Fruit fly (Drosophila melanogaster) ovary, adult (tissue): ENCODE measurements around the gene CG7924.

Experiments
- CG17801 ChIP-seq: fragments of 200-800 bp; optimal IDR thresholded peaks from 2 replicates; lab custom pipeline; 2019; ENCODE audit warnings: missing biosample characterization, mild to moderate bottlenecking, missing genetic modification characterization, moderate library complexity; ENCODE audit not compliant: partially characterized antibody

Gene CG7924

DNA sequence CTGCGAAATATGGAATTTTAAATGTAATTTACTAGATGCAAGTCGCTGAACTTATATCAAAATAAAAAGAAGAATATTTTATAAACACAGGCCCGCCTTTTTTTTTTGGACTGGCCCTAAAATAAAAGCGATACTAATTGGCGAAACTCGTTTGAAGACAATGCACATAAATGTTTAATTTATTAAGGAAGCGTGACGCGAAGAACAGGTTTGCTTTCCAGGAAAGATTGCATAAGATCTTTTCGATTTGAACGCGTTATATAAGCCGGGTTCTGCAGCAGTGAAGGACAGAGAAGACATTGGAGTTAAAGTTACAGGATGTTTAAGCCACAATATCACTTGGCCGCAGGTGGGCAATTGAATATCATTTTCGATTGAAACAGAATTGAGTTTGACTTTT, at the start of gene CG7924:
TSS of gene CG7924 (plus strand) at position 301 of the 400 bp plus-strand sequence.
- TF ChIP-seq CG17801 (GFP tag; lab: Kevin White, UChicago) = no peak

DNA sequence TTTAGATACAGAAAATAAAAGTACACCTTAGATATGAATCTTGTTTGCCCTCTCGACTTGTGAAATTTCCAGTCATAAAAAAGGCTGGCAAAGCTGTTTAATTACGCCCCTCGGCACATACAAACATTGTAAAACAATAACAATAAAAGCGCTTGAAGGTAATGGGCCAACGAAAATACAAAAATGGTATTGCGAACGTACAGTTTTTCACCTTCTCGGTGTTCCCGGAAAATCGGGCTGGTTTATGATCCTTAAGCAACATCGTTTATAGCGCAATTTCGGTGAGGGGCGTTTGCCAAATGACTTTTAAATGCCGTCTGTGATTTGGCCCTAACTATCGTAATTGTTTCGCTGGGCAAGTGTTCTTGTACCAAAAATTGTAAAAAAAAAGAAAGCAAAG, 48.2 kb upstream of the CG7924 start:
- TF ChIP-seq CG17801 (GFP tag; lab: Kevin White, UChicago) = no peak

DNA sequence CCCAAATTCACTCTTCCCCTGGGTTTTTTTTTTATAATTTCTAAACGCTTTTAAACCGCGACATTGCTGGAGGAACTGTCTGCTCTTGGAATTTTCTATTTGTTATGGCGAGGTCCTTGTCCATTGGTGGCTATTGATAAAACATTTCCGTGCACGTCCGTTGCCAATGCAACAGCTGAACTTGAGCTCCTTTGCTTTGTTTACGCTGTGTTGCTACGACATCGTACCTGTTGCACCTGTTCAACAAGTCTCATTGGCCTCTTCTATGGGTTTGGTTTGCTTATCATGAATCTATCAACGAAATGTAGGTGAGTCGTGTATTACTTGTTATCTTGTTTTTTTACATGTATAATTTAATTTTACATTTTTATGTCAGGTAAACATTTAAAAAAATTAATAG, 43.8 kb upstream of the CG7924 start, which contains the start of gene nan:
TSS of gene nan (minus strand) at position 218 of the 400 bp plus-strand sequence.
- TF ChIP-seq CG17801 (GFP tag; lab: Kevin White, UChicago) = no peak

DNA sequence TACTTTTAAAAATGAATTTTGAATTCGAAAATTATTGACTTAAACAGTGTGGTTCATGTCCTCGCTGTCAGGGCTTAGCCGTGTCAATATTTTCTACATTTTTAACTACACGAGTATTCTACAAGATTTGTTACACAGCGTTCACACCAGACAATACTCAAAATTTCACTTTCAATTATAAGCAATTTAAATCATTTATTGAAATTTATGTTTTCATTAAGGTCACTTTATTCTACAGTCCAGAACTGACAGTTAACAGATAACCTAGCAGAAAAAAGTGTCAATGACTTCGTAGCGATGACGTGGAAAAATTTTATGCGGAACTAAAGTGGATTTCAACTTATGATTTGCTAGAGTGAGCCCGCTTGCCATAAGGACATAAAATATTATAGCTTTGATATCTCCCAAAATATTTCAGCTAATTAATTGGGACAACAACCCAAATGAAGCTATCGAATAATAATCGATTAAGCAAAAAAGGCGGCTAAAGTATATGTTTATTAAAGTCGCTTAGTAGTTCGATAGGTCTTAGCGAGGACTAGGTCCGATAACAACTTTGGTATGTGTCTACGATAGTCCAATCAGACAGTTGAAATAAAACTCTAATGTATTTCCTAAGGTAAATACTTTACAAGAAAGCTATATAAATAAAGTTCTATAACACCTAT, 43.2 kb upstream of the CG7924 start:
- TF ChIP-seq CG17801 (GFP tag; lab: Kevin White, UChicago) = no peak

DNA sequence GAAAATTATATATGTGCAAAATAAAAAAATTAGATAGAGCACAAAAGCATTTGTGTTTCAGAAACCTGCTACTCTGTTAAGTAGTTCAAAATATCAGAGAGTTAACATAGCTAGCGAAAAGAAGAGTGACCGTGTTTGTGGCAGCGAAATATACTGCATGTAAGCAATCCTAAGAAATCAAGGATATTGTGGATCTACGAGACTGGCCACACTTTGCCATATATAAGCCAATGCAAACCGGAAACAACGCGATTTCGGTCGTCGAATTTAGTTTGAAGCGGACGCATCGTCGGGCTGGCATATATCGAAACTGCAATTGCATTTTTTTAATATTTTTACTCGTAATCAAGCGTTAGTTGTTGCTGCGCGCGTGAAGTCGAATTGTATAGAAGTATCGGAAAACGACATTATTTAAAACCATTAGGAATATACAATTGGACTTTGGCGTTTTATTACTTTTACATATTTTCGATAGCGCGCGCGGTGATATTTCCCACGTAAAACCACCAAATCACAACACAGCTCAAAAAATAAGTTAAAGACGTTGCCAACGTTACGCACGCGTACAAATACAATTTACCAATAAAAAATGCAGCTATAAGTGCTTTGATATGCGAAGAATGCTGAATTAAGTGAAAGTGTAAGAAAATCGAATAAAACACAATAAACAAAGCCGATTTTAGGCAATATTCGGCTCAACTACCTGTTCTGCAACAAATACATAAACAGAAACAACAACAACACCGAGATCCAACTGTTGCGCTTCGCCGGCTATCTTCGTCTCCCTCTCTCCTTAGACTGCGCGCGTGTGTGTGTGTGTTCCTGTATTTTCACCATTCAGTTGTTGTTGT, 42.4 kb upstream of the CG7924 start, which contains the start of gene nuf:
TSS of gene nuf (plus strand) at position 246 of the 851 bp plus-strand sequence.
- peak; percentile 86 for TF ChIP-seq CG17801 (GFP tag; lab: Kevin White, UChicago)

DNA sequence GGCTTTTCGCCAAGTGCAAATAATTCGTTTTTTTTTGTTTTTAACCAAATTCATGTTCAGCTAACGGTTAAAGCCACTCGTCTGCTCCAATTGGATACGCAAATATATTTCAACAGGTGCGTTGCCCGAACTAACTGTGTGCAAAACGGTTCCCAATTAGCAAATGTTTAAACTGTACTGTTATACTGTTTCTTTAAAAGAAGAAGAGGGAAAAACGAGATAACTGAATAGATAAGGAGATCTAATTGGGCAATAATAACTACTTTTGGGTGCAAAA, 41.9 kb upstream of the CG7924 start:
- no peak for TF ChIP-seq CG17801 (GFP tag; lab: Kevin White, UChicago)

DNA sequence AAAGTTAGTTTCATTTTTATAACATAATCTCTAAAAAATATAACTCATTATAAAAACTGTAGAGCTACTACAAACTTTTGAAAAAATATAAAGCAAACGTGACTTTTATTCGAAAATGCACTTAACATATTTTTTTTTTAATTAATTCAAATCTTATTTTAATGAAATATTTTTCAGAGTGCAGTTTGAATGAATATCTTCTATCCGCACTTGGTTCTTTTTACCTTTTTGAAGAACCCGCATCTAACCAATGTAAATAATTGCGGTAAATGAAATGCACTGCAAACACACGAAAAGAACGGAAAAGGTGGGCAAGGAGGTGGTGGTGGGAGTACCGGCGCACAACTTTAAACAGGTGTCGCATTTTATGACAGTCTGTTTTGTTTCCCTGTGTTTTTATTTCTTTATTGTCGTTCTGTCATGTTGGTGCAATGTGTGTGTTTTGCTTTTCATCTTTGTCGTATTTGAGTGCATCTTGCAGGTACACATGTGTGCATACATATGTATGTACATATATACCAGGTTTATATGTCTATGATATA, 39.2 kb upstream of the CG7924 start:
- TF ChIP-seq CG17801 (GFP tag; lab: Kevin White, UChicago) = peak; percentile 7

DNA sequence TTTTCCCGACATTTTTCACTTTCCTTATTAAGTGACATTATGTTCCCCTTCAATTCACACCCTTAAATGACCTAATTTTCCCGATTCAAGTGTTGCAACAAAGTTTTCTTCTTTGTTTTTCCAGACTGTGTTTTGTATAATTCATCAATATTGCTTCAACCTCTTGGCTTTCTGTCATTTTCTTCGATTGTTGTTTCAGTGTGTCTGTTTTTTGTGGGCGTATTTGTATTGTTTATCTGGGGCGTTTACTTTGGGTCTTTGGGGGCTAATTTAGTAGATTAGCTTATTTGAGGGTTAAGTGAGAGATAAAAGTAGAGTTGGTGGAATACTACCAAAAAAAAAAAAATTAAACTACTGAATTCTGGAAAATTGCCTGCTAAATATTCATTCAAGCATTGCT, 37.6 kb upstream of the CG7924 start:
- TF ChIP-seq CG17801 (GFP tag; lab: Kevin White, UChicago) = no peak

DNA sequence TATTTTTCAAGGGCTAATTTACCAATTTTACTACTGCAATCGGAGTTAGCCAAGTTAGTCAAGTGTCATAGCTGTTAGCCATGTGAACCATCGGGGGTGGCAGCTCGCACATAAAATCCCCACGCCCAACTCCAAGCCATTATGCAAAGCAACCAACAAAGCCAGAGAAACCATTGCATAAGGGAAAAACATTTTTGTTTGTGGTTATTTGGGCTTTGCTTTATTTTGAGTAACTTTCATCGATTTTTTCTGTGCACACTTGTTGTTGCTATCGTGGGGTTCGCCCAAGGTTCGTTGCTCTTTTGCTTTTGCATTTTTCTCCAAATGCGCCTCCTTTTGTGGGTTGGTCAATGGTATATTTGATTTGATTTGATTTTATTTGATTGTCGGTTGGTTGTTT, 35.1 kb upstream of the CG7924 start:
- TF ChIP-seq CG17801 (GFP tag; lab: Kevin White, UChicago) = no peak

DNA sequence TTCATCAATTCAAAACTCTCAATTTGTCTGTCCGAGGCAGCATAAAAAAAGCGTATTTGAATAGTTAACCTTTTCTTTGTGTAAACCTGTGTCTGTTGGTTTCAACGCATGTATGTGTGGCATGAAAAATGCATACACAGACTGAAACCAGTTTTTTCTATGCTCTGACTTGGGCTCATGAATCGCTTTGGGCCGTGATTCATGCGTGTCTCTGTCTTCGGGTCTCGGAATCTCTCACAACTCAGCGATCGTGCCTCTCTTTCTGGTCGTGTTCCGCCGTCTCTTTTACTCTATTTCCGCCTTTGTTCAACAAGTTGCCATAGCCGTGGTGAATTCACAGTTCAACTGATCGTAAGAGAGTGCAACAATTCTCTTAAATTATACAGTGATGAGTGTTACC, 32.3 kb upstream of the CG7924 start:
- TF ChIP-seq CG17801 (GFP tag; lab: Kevin White, UChicago) = no peak

DNA sequence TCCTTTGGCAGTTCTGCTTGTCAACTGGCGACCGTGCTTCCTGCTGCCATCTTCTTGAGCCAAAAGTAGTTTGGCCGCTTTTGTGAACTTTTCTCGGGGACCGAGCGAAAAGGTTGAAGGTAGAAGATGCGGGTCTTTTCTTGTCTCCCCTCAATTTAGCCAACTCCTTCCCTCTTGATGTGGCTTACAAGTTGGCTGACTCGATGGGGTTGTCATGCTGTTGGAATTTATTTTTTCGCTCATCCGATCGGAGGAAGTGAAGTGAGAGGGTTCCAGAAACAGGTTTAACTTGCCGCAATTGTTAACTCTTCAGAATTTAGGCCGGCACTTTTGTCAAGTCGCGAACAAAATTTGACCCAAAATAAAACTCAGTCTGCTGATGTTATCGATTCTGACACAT, 31.0 kb upstream of the CG7924 start:
- TF ChIP-seq CG17801 (GFP tag; lab: Kevin White, UChicago) = no peak

DNA sequence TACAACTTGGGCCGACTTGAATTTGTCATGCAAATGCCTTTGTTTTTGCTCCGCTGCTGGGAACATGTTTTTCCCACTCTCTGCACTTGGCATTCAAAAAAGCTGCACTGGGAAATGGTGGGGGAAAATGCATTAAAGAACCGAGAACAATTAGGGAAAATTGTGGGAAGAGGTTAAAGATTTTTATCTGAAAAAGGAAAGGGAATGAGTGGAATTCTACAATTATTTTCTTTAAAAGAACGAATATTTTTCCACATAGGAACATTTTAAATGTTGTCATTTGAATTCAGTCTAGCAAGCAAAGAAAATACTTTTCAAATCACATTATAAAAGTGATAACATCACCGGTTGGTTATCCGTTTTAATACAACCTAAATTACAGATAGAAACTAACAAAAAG, 30.2 kb upstream of the CG7924 start, which contains the start of gene saturn:
TSS of gene saturn (plus strand) at position 301 of the 400 bp plus-strand sequence.
- no peak for TF ChIP-seq CG17801 (GFP tag; lab: Kevin White, UChicago)

DNA sequence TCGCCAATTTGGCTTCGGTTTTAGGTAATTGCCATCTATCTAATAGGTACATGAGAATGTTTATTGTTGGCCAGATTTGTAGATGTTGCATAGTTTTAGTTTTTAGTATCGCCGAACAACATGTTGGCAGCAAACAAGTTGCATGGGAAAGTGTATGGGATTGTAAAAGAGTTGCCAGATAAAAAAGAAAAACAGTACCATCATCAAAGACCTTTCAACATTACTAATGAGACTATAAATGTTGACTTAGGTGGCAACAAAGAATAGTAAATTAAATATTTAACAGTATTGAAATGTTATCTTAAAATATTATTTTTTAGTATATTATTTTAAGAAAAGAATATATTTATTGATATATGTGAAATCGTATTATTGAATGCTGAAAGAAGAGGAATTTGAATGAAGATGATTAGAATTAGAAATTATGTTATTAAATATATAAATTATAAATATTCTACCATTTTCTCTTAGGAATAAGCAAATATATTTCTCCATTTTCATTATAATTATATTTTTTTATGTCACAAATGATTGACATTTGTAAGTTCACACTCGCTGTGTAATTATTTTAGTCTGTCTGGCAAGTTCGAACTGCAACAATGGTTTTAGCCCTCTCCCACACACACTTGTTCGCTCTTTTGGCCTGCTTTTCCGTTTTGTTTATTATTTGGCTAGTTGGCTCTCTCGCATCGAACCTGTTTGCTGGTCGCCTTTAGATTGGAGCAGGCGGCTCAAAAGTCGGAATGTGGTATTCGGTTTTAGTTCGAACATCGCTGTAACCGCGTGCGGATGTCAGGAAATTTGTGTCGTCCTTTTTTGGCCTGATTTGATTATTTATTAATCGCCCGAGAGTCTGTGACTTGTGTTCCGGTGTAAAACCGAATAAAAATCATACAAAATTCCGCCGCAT, 28.4 kb upstream of the CG7924 start:
- no peak for TF ChIP-seq CG17801 (GFP tag; lab: Kevin White, UChicago)

DNA sequence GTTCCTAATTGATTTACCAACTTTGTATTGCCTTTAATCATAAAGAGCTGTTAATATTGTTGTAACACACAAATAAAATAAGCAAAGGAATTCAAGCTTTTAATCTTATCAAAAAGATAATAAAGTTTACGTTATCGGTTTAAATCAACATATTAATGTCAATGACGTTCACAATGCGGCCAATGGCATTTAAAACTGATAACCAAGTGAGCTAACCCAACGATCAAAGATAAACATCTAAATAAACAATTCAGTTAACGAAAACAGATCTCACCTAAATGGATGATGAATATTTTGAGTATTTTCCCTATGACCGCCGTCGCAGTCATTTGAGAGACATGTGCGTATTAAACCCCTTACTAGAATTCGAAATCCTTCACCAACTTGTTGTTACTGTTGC, 25.9 kb upstream of the CG7924 start:
- TF ChIP-seq CG17801 (GFP tag; lab: Kevin White, UChicago) = no peak

DNA sequence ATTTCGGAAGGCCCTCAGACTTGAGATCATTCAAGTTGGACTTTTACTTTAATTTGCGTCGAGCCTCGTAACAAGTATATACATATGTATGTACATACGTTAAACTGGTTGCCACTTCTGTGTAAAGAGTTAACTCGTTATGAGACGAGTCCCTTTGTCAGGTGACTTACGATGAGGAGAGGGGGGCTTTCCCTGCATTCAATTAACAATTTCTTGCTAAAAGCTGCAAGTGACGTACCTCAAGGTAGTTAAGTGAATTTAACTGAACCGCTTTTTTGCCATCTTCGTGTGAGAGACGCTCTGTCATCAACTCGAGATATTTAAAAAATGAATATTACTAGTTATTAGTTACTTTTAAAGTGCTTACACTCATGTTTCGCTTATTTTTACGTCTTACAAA, 24.3 kb upstream of the CG7924 start:
- no peak for TF ChIP-seq CG17801 (GFP tag; lab: Kevin White, UChicago)
